Worm (Caenorhabditis elegans) whole organism, early embryonic: ENCODE measurements around the gene sdz-24.

ENCODE experiments used
- ama-1 ChIP-seq: fragments of 150-350 bp; optimal IDR thresholded peaks from 2 replicates; lab custom pipeline; 2014
- ets-7 ChIP-seq: sonication (generic microtip); optimal IDR thresholded peaks from 2 replicates; lab custom pipeline; 2016; ENCODE audit warnings: missing genotype, missing genetic modification characterization, missing compliant biosample characterization
- hmbx-1 ChIP-seq: sonication (generic microtip); optimal IDR thresholded peaks from 2 replicates; lab custom pipeline; 2016; ENCODE audit warnings: mild to moderate bottlenecking, missing genetic modification characterization, missing compliant biosample characterization
- hmg-4 ChIP-seq: fragments of 200-800 bp; sonication (Bioruptor generic); optimal IDR thresholded peaks from 2 replicates; lab custom pipeline; 2018; ENCODE audit warnings: mild to moderate bottlenecking, missing genetic modification characterization, missing compliant biosample characterization
- pes-1 ChIP-seq: fragments of 200-800 bp; sonication (Bioruptor generic); IDR thresholded peaks from 2 replicates; pipeline ENCODE4 v1.3.6; 2022; ENCODE audit warnings: missing genetic modification reagents, missing genetic modification characterization, missing compliant biosample characterization
- sea-1 ChIP-seq: fragments of 200-800 bp; sonication (Bioruptor generic); conservative IDR thresholded peaks from 2 replicates; pipeline ENCODE4 v1.3.6; 2022; ENCODE audit warnings: missing genetic modification characterization, missing compliant biosample characterization
- tbx-11 ChIP-seq: fragments of 200-800 bp; sonication (Bioruptor generic); IDR thresholded peaks from 2 replicates; pipeline ENCODE4 v1.3.6; 2022; ENCODE audit warnings: missing genetic modification characterization, missing compliant biosample characterization
- tra-4 ChIP-seq: sonication (generic microtip); optimal IDR thresholded peaks from 2 replicates; lab custom pipeline; 2017; ENCODE audit warnings: missing genetic modification characterization, missing compliant biosample characterization

Gene sdz-24

ce11 chrII:709081-709480 is 50.6 kb downstream of the sdz-24 start, which contains the start of gene T02H6.1:
Gene T02H6.1, plus strand, starts transcription at chrII:709381.
- TF ChIP-seq sea-1 = no peak
- TF ChIP-seq tbx-11 (GFP tag; lab: Robert Waterston, UW) = no peak
- TF ChIP-seq pes-1 = no peak
- TF ChIP-seq ama-1 (lab: Kevin White, UChicago) = no peak
- TF ChIP-seq hmg-4 = no peak
- no peak for TF ChIP-seq tra-4
- no peak for TF ChIP-seq hmbx-1 (tag; lab: Kevin White, UChicago)
- TF ChIP-seq ets-7 (tag; lab: Kevin White, UChicago) = no peak
